Fruit fly (Drosophila melanogaster) Kc167 (cell line): ENCODE data around the gene Cby.

Source experiments
- h ChIP-seq: fragments of >200 bp; optimal IDR thresholded peaks from 3 replicates; lab custom pipeline; 2018; ENCODE audit warnings: missing external identifiers
- psq ChIP-seq: fragments of >200 bp; optimal IDR thresholded peaks from 2 replicates; lab custom pipeline; 2017; ENCODE audit warnings: missing external identifiers
- ttk ChIP-seq: sonication (Bioruptor generic); optimal IDR thresholded peaks from 2 replicates; lab custom pipeline; 2017; ENCODE audit warnings: missing external identifiers

DNA sequence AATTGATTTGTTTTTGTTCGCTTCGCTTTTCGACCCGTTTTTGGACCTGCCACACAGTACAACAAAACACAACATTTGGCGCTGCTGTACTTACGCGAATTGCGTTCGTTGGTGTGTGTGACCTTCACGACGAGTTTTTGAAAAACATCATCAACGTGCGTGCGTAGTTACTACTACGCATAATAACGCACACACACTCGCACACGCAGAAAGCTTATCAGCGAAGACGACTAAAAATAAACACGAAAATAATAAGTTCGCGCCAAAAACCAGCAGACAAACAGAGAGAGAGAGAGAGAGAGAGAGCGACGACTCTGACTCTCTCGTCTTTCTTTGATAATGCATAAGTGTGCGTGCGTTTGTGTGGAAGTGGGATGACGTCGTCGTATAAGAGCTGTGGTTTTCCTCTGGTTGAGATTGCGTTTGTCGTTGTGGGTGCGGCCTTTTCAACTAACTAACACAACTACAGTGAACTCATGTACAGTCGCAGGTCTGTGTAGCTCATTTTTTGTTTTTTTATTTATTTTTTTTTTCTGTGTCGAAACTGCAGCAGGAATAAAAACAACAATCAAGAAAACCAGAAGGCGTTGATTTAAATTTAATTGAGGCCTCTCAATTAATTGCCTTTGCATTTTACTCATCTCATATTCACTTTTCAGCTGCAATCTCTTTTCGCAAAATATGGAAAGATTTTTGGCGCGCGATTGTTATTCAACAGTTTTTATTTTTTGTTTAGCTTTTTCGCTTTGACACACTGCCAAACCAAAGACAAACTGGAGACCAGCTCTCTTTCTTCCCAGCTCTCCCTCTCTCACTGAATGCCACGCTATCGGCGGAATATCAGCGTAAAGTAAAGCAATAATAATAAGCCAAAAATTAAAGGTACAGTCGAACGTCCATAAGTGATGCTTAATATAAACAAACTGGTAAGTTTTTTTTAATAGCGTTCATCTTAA, 13.9 kb upstream of the Cby start:
- TF ChIP-seq h (lab: Kevin White, UChicago): no peak
- no peak for TF ChIP-seq psq (lab: Kevin White, UChicago)
- no peak for TF ChIP-seq ttk (lab: Kevin White, UChicago)
